Fruit fly (Drosophila melanogaster) whole organism: ENCODE results near the gene Ocho.

Experiments used
- CG8478 ChIP-seq: fragments of >200 bp; optimal IDR thresholded peaks from 2 replicates; lab custom pipeline; 2018; ENCODE audit warnings: inconsistent platforms
- Dll ChIP-seq: fragments of >200 bp; optimal IDR thresholded peaks from 2 replicates; lab custom pipeline; 2017
- pan ChIP-seq: fragments of >200 bp; optimal IDR thresholded peaks from 2 replicates; lab custom pipeline; 2017
- usp ChIP-seq: fragments of >200 bp; optimal IDR thresholded peaks from 2 replicates; lab custom pipeline; 2017; ENCODE audit warnings: missing biosample characterization, missing genetic modification characterization, mixed read lengths

DNA sequence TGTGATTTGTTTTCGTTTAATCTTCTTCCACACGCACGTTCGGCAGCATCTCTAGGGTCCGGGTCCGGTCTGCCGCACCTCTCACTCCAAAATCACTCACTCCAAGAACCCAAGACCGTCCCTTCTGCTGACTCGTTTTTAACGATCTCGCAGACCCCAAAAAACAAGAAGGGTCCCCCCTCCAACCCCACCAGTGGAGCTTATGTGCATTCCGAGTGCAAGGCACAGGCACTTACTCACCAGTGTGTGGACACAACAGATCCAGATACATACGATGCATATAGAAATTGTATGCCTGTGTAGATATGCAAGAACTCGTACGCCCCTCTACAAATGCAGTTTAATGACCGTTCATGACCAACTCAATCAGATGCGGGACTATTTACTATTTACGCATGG, 3.8 kb downstream of the Ocho start:
- TF ChIP-seq Dll (lab: Kevin White, UChicago) (no peak), CG8478 (lab: Kevin White, UChicago) (no peak), pan (no peak), usp (GFP tag; lab: Kevin White, UChicago) (no peak)
